Worm (Caenorhabditis elegans) whole organism, L1 larva: ENCODE measurements around the gene nuaf-3.
A peak's percentile ranks its signal among the peaks of the same experiment; 100 is the strongest.
"Not testable (repeated sequence)": the region's sequence is repeated elsewhere in the genome, so short reads cannot be mapped to it uniquely, and the experiment has no call there.

Experiments
- C16A3.4 ChIP-seq: fragments of 150-350 bp; optimal IDR thresholded peaks from 2 replicates; lab custom pipeline; 2014; ENCODE audit warnings: missing biosample characterization, missing genetic modification characterization
- ama-1 ChIP-seq: fragments of 150-350 bp; optimal IDR thresholded peaks from 2 replicates; lab custom pipeline; 2014
- blmp-1 ChIP-seq: fragments of 150-350 bp; optimal IDR thresholded peaks from 2 replicates; lab custom pipeline; 2014; ENCODE audit warnings: missing biosample characterization, missing genetic modification characterization
- ceh-8 ChIP-seq: fragments of 200-800 bp; sonication (Bioruptor generic); optimal IDR thresholded peaks from 2 replicates; lab custom pipeline; 2018; ENCODE audit warnings: mild to moderate bottlenecking, missing genetic modification characterization, moderate library complexity, missing compliant biosample characterization
- ceh-82 ChIP-seq, 3 experiments: fragments of 150-350 bp in 1 of 3; sonication (generic microtip) in 2 of 3; optimal IDR thresholded peaks; 2 replicates each; lab custom pipeline; 2014 to 2017; ENCODE audit warnings: missing biosample characterization in 3 of 3, missing genetic modification characterization in 3 of 3
- ceh-88 ChIP-seq: fragments of 200-800 bp; sonication (Bioruptor generic); IDR thresholded peaks from 2 replicates; pipeline ENCODE4 v1.3.6; 2022; ENCODE audit warnings: missing genetic modification characterization, missing compliant biosample characterization
- ceh-90 ChIP-seq: sonication (generic microtip); optimal IDR thresholded peaks from 2 replicates; lab custom pipeline; 2016; ENCODE audit warnings: missing genetic modification characterization, missing compliant biosample characterization
- dpl-1 ChIP-seq, 3 experiments: fragments of 150-350 bp in 2 of 3; sonication (generic microtip) in 1 of 3; optimal IDR thresholded peaks; 2 replicates each; lab custom pipeline; 2014 to 2017; ENCODE audit warnings: missing biosample characterization in 3 of 3, missing genetic modification characterization in 3 of 3, missing genetic modification reagents in 3 of 3
- dsc-1 ChIP-seq: sonication (generic microtip); optimal IDR thresholded peaks from 2 replicates; lab custom pipeline; 2016; ENCODE audit warnings: mild to moderate bottlenecking, missing genetic modification characterization, missing compliant biosample characterization
- efl-1 ChIP-seq, 4 experiments: fragments of 150-350 bp; optimal IDR thresholded peaks in 3 of 4; peaks in 1 of 4; 1 replicate in 1 of 4; 2 replicates in 3 of 4; lab custom pipeline; 2014; ENCODE audit warnings: missing biosample characterization in 2 of 4, missing genetic modification characterization in 2 of 4, missing genetic modification reagents in 2 of 4
- elt-2 ChIP-seq: sonication (generic microtip); optimal IDR thresholded peaks from 2 replicates; lab custom pipeline; 2016; ENCODE audit warnings: missing genetic modification characterization, mild to moderate bottlenecking, inconsistent platforms, missing compliant biosample characterization, missing genetic modification reagents
- ets-5 ChIP-seq: fragments of 200-800 bp; sonication (Bioruptor generic); IDR thresholded peaks from 2 replicates; pipeline ENCODE4 v1.3.6; 2022; ENCODE audit warnings: missing genetic modification characterization, missing compliant biosample characterization
- grh-1 ChIP-seq: fragments of 200-800 bp; sonication (Bioruptor generic); IDR thresholded peaks from 2 replicates; pipeline ENCODE4 v1.3.6; 2022; ENCODE audit warnings: missing genetic modification reagents, missing genetic modification characterization, missing compliant biosample characterization
- hlh-4 ChIP-seq: sonication (generic microtip); optimal IDR thresholded peaks from 2 replicates; lab custom pipeline; 2016; ENCODE audit warnings: mild to moderate bottlenecking, missing genetic modification characterization, missing compliant biosample characterization
- hpl-2 ChIP-seq: fragments of 150-350 bp; optimal IDR thresholded peaks from 2 replicates; lab custom pipeline; 2014; ENCODE audit warnings: missing biosample characterization, missing genetic modification reagents, missing genetic modification characterization
- isw-1 ChIP-seq: fragments of 200-800 bp; sonication (Bioruptor generic); IDR thresholded peaks from 2 replicates; pipeline ENCODE4 v1.3.6; 2022; ENCODE audit warnings: missing genetic modification characterization, missing compliant biosample characterization
- lin-13 ChIP-seq: fragments of 150-350 bp; optimal IDR thresholded peaks from 2 replicates; lab custom pipeline; 2014; ENCODE audit warnings: missing biosample characterization, missing genetic modification reagents, missing genetic modification characterization
- lin-14 ChIP-seq: fragments of 200-800 bp; sonication (Bioruptor generic); optimal IDR thresholded peaks from 2 replicates; lab custom pipeline; 2018; ENCODE audit warnings: mild to moderate bottlenecking, missing genetic modification characterization, moderate library complexity, missing compliant biosample characterization
- lin-15B ChIP-seq: fragments of 150-350 bp; sonication (generic microtip); optimal IDR thresholded peaks from 3 replicates; lab custom pipeline; 2014; ENCODE audit warnings: missing biosample characterization, missing genetic modification characterization
- lin-35 ChIP-seq, 2 experiments: fragments of 150-350 bp; optimal IDR thresholded peaks; 2 replicates each; lab custom pipeline; 2014; ENCODE audit warnings: missing biosample characterization in 2 of 2, missing genetic modification characterization in 2 of 2, missing genetic modification reagents in 2 of 2
- lsy-2 ChIP-seq, 2 experiments: fragments of 150-350 bp; optimal IDR thresholded peaks; 2 replicates each; lab custom pipeline; 2014; ENCODE audit warnings: missing biosample characterization in 2 of 2, missing genetic modification characterization in 2 of 2
- mab-9 ChIP-seq: fragments of 200-800 bp; sonication (Bioruptor generic); IDR thresholded peaks from 2 replicates; pipeline ENCODE4 v1.3.6; 2022; ENCODE audit warnings: missing genetic modification reagents, missing genetic modification characterization, missing compliant biosample characterization
- mef-2 ChIP-seq: fragments of 150-350 bp; optimal IDR thresholded peaks from 2 replicates; lab custom pipeline; 2014; ENCODE audit warnings: missing biosample characterization, missing genetic modification characterization
- nhr-19 ChIP-seq: fragments of 200-800 bp; sonication (Bioruptor generic); conservative IDR thresholded peaks from 2 replicates; pipeline ENCODE4 v1.3.6; 2022; ENCODE audit warnings: missing genetic modification characterization, missing compliant biosample characterization
- nhr-47 ChIP-seq: sonication (generic microtip); optimal IDR thresholded peaks from 2 replicates; lab custom pipeline; 2016; ENCODE audit warnings: mild to moderate bottlenecking, missing genetic modification characterization, moderate library complexity, missing compliant biosample characterization
- pag-3 ChIP-seq: sonication (generic microtip); optimal IDR thresholded peaks from 2 replicates; lab custom pipeline; 2017; ENCODE audit warnings: missing genetic modification characterization, mild to moderate bottlenecking, missing compliant biosample characterization, antibody characterized with exemption, borderline replicate concordance; ENCODE audit not compliant: insufficient read depth
- pqm-1 ChIP-seq: sonication (generic microtip); optimal IDR thresholded peaks from 3 replicates; lab custom pipeline; 2017; ENCODE audit warnings: missing biosample characterization, missing genetic modification characterization
- rnt-1 ChIP-seq: sonication (generic microtip); optimal IDR thresholded peaks from 2 replicates; lab custom pipeline; 2016; ENCODE audit warnings: mild to moderate bottlenecking, missing genetic modification characterization, moderate library complexity, missing compliant biosample characterization
- swsn-7 ChIP-seq: sonication (generic microtip); optimal IDR thresholded peaks from 2 replicates; lab custom pipeline; 2016; ENCODE audit warnings: missing genetic modification characterization, missing compliant biosample characterization
- unc-98 ChIP-seq: fragments of 200-800 bp; sonication (Bioruptor generic); IDR thresholded peaks from 2 replicates; pipeline ENCODE4 v1.3.6; 2022; ENCODE audit warnings: missing genetic modification characterization, missing compliant biosample characterization
- vab-15 ChIP-seq: sonication (generic microtip); optimal IDR thresholded peaks from 2 replicates; lab custom pipeline; 2017; ENCODE audit warnings: missing genotype, mild to moderate bottlenecking, missing genetic modification characterization, missing compliant biosample characterization
- xbp-1 ChIP-seq: sonication (generic microtip); optimal IDR thresholded peaks from 2 replicates; lab custom pipeline; 2016; ENCODE audit warnings: missing genetic modification characterization, missing compliant biosample characterization
- ztf-4 ChIP-seq: fragments of 150-350 bp; optimal IDR thresholded peaks from 2 replicates; lab custom pipeline; 2014; ENCODE audit warnings: missing biosample characterization, missing genetic modification characterization

The nuaf-3 gene

DNA sequence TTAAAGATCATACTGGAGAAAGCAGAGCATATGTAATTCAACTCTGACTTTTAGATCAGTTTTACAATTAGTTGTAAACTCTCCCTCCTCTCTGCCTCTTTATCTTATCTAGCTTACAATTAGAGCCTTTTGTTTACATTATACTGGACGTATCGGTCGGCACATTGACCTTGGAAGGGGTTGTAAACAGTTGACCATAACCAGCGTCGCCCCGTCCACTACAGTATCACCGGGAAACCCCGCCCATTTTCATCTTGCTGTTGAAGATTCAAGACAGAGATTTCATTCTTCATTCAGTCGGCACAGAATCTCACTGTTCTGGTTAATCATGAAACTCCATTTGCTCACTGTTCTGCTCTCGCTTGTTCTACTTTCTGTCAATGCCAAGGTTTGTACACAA is 2.6 kb downstream of the nuaf-3 start, which contains the start of gene sdz-27:
TSS of gene sdz-27 (plus strand) at position 301 of the 400 bp plus-strand sequence.
- TF ChIP-seq ama-1 (lab: Kevin White, UChicago) = no peak
- TF ChIP-seq mab-9 (GFP tag; lab: Robert Waterston, UW) = no peak
- TF ChIP-seq hpl-2 (GFP tag; lab: Kevin White, UChicago) = no peak
- no peak for TF ChIP-seq ets-5 (GFP tag; lab: Robert Waterston, UW)
- TF ChIP-seq swsn-7 (tag; lab: Kevin White, UChicago) = no peak
- no peak for TF ChIP-seq lin-15B (tag; lab: Kevin White, UChicago)
- no peak for TF ChIP-seq rnt-1 (tag; lab: Kevin White, UChicago)
- no peak for TF ChIP-seq ceh-90 (tag; lab: Kevin White, UChicago)
- TF ChIP-seq vab-15 = no peak
- no peak for TF ChIP-seq ztf-4
- TF ChIP-seq xbp-1 (tag; lab: Kevin White, UChicago) = no peak
- TF ChIP-seq elt-2 (tag; lab: Kevin White, UChicago) = no peak
- TF ChIP-seq nhr-19 (GFP tag; lab: Robert Waterston, UW) = no peak

DNA sequence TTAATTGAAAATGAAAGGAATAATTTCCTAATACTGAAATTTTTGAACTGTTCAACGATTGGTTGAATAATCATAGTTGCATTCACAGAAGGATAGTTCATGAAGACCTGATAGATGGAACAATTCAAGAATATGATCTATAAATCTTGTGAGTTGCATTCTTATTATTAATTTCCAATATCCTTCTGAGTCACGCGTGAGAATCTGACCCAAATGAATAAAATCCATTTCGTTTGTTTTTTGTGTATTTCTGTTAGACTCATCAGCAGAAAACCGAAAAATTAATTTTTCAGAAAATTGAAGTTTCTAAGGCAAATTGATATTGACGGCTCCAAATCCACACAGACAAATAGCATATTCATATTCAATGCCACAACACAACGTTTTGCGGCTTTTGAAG is 5.3 kb downstream of the nuaf-3 start, which contains the start of gene fbxb-79:
TSS of gene fbxb-79 (minus strand) at position 101 of the 400 bp plus-strand sequence.
- TF ChIP-seq lin-14 (GFP tag; lab: Kevin White, UChicago) (no peak), lsy-2 (tag; optimal IDR thresholded peaks at IDR 0.05; lab: Kevin White, UChicago) (no peak), pqm-1 (no peak), efl-1 (optimal IDR thresholded peaks at IDR 0.05; lab: Kevin White, UChicago) (no peak), efl-1 (GFP tag; optimal IDR thresholded peaks at IDR 0.05 in 1 of 2; lab: Kevin White, UChicago) (no peak), mef-2 (tag; lab: Kevin White, UChicago) (no peak), ceh-8 (GFP tag; lab: Kevin White, UChicago) (no peak), grh-1 (no peak)

DNA sequence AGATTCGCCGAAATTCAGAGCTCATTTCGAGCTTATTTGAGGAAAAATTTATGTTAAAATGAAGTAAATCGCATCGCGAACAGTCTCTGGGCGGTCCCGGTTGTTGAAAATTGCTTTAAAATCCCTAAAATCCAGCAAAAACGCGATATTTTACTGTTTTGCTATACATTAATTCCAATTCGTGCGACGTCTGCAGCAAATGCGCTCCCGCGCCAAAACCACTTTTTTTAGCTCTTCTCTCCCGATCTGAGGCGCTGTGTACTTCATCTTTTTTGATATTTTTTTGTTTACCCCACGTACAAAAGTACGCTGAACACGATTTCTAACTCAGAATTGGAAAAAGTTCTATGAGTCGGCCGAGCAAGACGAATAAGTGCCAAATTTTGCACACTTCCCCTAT is 14.9 kb downstream of the nuaf-3 start, which contains the start of gene R07H5.16:
TSS of gene R07H5.16 (plus strand) at position 348 of the 400 bp plus-strand sequence.
- TF ChIP-seq isw-1 (GFP tag; lab: Robert Waterston, UW) (peak; percentile 15; the same call in 1 of the 2 replicates), rnt-1 (tag; lab: Kevin White, UChicago) (peak; percentile 2)

DNA sequence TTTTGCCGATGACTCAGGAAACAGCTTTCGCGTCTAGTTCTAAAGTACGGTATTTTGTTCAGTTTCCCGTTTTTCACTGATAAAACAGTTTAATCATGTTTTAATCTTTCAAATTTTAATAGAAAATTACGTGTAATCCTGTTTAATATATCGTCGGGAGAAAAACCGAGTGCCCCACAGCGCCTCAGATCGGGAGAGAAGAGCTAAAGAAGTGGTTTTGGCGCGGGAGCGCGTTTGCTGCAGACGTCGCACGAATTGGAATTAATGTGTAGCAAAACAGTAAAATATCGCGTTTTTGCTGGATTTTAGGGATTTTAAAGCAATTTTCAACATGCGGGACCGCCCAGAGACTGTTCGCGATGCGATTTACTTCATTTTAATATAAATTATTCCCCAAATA is 16.6 kb downstream of the nuaf-3 start:
- TF ChIP-seq nhr-19 (GFP tag; lab: Robert Waterston, UW) = peak; percentile 30

DNA sequence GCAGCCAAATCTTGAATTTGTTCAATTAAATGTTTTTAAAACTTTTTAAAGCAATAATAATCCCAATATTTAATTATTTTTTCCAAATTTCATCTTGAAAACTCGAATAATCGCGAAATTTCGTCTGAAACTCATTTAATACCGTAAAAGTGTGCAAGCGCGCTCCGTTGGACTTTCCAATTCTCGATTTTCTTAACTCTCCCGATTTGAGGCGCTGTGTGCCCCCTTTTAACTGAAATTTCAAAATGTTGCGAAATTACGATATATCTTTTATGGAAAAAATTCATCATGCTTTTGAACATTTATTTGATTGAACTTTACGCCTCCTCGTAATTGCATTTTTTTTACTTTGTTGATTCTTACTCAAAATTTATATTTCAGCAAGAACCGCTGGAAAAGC is 18.3 kb downstream of the nuaf-3 start, which contains the start of gene R07H5.11:
TSS of gene R07H5.11 (plus strand) at position 380 of the 400 bp plus-strand sequence.
- TF ChIP-seq ama-1 (lab: Kevin White, UChicago); C16A3.4 (tag; lab: Kevin White, UChicago); ceh-82 (tag; optimal IDR thresholded peaks at IDR 0.05; lab: Kevin White, UChicago): not testable (repeated sequence)
- TF ChIP-seq, all 84 proteins: peak for 0; not testable (repeated sequence) for 84

DNA sequence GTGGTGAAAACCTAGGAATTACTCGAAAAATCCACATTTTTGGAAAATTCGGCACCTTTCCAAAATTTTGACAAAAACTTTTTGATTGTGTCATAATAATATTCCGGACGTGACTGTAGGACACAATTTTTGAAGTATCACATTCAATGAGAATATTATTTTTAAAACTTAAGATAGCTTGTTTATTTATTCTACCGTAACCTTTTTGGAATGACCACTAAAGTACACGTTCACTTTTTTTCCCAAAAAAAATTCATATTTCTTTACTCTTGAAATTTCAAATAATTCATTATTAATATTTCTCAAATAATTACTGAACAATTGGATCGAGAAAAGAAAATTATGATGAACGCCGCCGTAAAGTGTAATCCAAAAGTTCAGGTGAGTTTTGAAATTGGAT is 23.1 kb downstream of the nuaf-3 start, which contains the start of gene R07H5.9:
TSS of gene R07H5.9 (plus strand) at position 301 of the 400 bp plus-strand sequence.
- TF ChIP-seq lin-13 (GFP tag; lab: Kevin White, UChicago) (no peak), dsc-1 (tag; lab: Kevin White, UChicago) (no peak), ceh-88 (no peak)

DNA sequence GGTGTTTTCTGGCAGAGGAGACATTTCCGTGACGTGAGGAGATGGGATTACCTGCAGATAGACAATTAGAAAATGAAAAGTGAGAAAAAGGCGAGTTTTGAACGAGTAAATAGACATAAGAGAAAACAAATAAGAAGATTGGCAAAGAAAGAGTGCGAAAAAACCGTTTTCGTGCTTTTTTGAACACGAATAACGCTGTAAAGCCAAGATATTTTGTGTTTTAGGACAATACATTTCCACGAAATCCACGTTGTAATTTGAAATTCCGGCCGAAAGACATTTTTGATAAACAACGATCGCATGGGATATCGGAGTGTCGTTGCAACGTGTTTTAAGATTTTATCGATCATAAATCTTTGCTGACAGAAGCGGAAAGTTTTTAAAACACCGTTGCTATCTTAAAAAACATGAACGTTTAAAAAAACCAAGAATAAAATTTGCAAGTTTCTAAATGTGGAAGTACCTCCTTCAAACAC is 26.7 kb downstream of the nuaf-3 start, which contains the start of gene adk-1:
TSS of gene adk-1 (minus strand) at position 51 of the 476 bp plus-strand sequence.
- TF ChIP-seq blmp-1 (tag; lab: Kevin White, UChicago) (peak; percentile 6), lsy-2 (tag; optimal IDR thresholded peaks at IDR 0.05; lab: Kevin White, UChicago) (peak; percentile 11 to 49), dpl-1 (GFP tag; optimal IDR thresholded peaks at IDR 0.05; lab: Kevin White, UChicago) (peak in 2 of 3 experiments; percentile 57 to 75), xbp-1 (tag; lab: Kevin White, UChicago) (peak; percentile 2), pag-3 (tag; lab: Kevin White, UChicago) (no peak), nhr-47 (no peak), ceh-90 (tag; lab: Kevin White, UChicago) (no peak), hlh-4 (tag; lab: Kevin White, UChicago) (no peak), efl-1 (optimal IDR thresholded peaks at IDR 0.05; lab: Kevin White, UChicago) (peak in 1 of 2 experiments; percentile 68), efl-1 (GFP tag; optimal IDR thresholded peaks at IDR 0.05 in 1 of 2; lab: Kevin White, UChicago) (peak; percentile 73 to 97), unc-98 (GFP tag; lab: Robert Waterston, UW) (no peak), lin-35 (GFP tag; optimal IDR thresholded peaks at IDR 0.05; lab: Kevin White, UChicago) (peak; percentile 12 to 68)
- TF ChIP-seq, all 84 proteins: peak for 6
